Worm (Caenorhabditis elegans) whole organism, L4/young adult: Measurements from ENCODE around the gene peli-1.

Source experiments
- W03F9.2 ChIP-seq: fragments of 150-350 bp; optimal IDR thresholded peaks from 2 replicates; lab custom pipeline; 2014; ENCODE audit warnings: missing biosample characterization, missing genetic modification characterization
- dao-5 ChIP-seq: sonication (generic microtip); optimal IDR thresholded peaks from 2 replicates; lab custom pipeline; 2016; ENCODE audit warnings: missing genotype, missing genetic modification characterization, moderate library complexity, missing compliant biosample characterization
- him-1 ChIP-seq: sonication (generic microtip); optimal IDR thresholded peaks from 2 replicates; lab custom pipeline; 2016; ENCODE audit warnings: missing genotype, missing genetic modification reagents, missing genetic modification characterization, missing compliant biosample characterization

- TF ChIP-seq dao-5 (tag; lab: Kevin White, UChicago) (no peak), him-1 (no peak), W03F9.2 (tag; lab: Kevin White, UChicago) (no peak)
Observed at ce11 chrV:5758780-5759179, 53.2 kb downstream of the peli-1 start, which contains the start of gene C53A3.4.
